Worm (Caenorhabditis elegans) whole organism, early embryonic: Measurements from ENCODE around the gene F28C10.3.

Experiments used
- ama-1 ChIP-seq: fragments of 150-350 bp; optimal IDR thresholded peaks from 2 replicates; lab custom pipeline; 2014
- hmbx-1 ChIP-seq: sonication (generic microtip); optimal IDR thresholded peaks from 2 replicates; lab custom pipeline; 2016; ENCODE audit warnings: mild to moderate bottlenecking, missing genetic modification characterization, missing compliant biosample characterization

ce11 chrX:542807-543206, 7.2 kb upstream of the F28C10.3 start, which contains the start of gene F28C10.1:
- no peak for TF ChIP-seq hmbx-1 (tag; lab: Kevin White, UChicago)
- no peak for TF ChIP-seq ama-1 (lab: Kevin White, UChicago)
